Worm (Caenorhabditis elegans): Measurements from ENCODE around the gene dcar-1.

dcar-1 gene

ce11 chrV:17871049-17871448 lies 39.1 kb upstream of the dcar-1 start, which contains the start of gene phf-14 (continued):
- TF ChIP-seq rpc-1 (optimal IDR thresholded peaks at IDR 0.05) (no peak), rpc-1 (tag; optimal IDR thresholded peaks at IDR 0.05) (no peak), rcor-1 (GFP tag; IDR thresholded peaks at IDR 0.05) (peak; percentile 59), F22D6.2 (tag; optimal IDR thresholded peaks at IDR 0.05) (no peak), madf-3 (GFP tag; IDR thresholded peaks at IDR 0.05) (no peak), mxl-1 (tag; optimal IDR thresholded peaks at IDR 0.05) (no peak), lin-54 (GFP tag; optimal IDR thresholded peaks at IDR 0.05) (peak; percentile 72), nfyb-1 (GFP tag; IDR thresholded peaks at IDR 0.05) (no peak), sptf-2 (GFP tag; optimal IDR thresholded peaks at IDR 0.05) (no peak), attf-5 (GFP tag; optimal IDR thresholded peaks at IDR 0.05) (peak; percentile 47), madf-6 (GFP tag; IDR thresholded peaks at IDR 0.05) (peak; percentile 76), B0019.2 (GFP tag; conservative IDR thresholded peaks at IDR 0.05) (no peak), xnd-1 (tag; optimal IDR thresholded peaks at IDR 0.05) (no peak), him-1 (tag; optimal IDR thresholded peaks at IDR 0.05) (no peak), tlf-1 (GFP tag; optimal IDR thresholded peaks at IDR 0.05) (no peak), K12H6.12 (tag; optimal IDR thresholded peaks at IDR 0.05) (no peak), madf-8 (GFP tag; conservative IDR thresholded peaks at IDR 0.05) (no peak), nhr-179 (tag; optimal IDR thresholded peaks at IDR 0.05) (no peak), dpl-1 (GFP tag; optimal IDR thresholded peaks at IDR 0.05) (no peak), dpff-1 (tag; optimal IDR thresholded peaks at IDR 0.05) (no peak), Y95B8A.8 (GFP tag; IDR thresholded peaks at IDR 0.05) (no peak), rec-8 (tag; optimal IDR thresholded peaks at IDR 0.05) (no peak), C06A6.2 (GFP tag; conservative IDR thresholded peaks at IDR 0.05) (no peak), ztf-22 (GFP tag; optimal IDR thresholded peaks at IDR 0.05) (no peak), bed-1 (GFP tag; IDR thresholded peaks at IDR 0.05) (no peak), nhr-80 (tag; optimal IDR thresholded peaks at IDR 0.05) (no peak), let-526 (GFP tag; IDR thresholded peaks at IDR 0.05) (no peak), pha-4 (tag; optimal IDR thresholded peaks at IDR 0.05) (no peak), cebp-1 (GFP tag; IDR thresholded peaks at IDR 0.05) (no peak), cebp-1 (tag; optimal IDR thresholded peaks at IDR 0.05) (peak; percentile 27), nhr-90 (tag; optimal IDR thresholded peaks at IDR 0.05) (no peak), D2030.7 (GFP tag; IDR thresholded peaks at IDR 0.05) (peak; percentile 49), snpc-1.3 (tag; optimal IDR thresholded peaks at IDR 0.05; ENCODE audit: insufficient read depth) (peak; percentile 41), F10E7.11 (tag; optimal IDR thresholded peaks at IDR 0.05) (no peak), Y56A3A.18 (GFP tag; IDR thresholded peaks at IDR 0.05) (no peak), F37B4.10 (GFP tag; IDR thresholded peaks at IDR 0.05) (no peak), nfya-2 (GFP tag; IDR thresholded peaks at IDR 0.05) (no peak), somi-1 (GFP tag; optimal IDR thresholded peaks at IDR 0.05) (no peak), Y67H2A.10 (GFP tag; conservative IDR thresholded peaks at IDR 0.05) (no peak), chd-7 (tag; optimal IDR thresholded peaks at IDR 0.05) (no peak), ztf-25 (GFP tag; IDR thresholded peaks at IDR 0.05) (no peak), unc-130 (GFP tag; optimal IDR thresholded peaks at IDR 0.05) (no peak), egl-44 (GFP tag; IDR thresholded peaks at IDR 0.05) (no peak), mcd-1 (GFP tag; IDR thresholded peaks at IDR 0.05) (peak; percentile 96), ceh-100 (GFP tag; IDR thresholded peaks at IDR 0.05) (no peak), repo-1 (tag; optimal IDR thresholded peaks at IDR 0.05) (no peak), attf-6 (GFP tag; IDR thresholded peaks at IDR 0.05) (peak; percentile 40; the same call in 1 of the 2 replicates), athp-1 (tag; optimal IDR thresholded peaks at IDR 0.05) (no peak), ceh-91 (GFP tag; IDR thresholded peaks at IDR 0.05) (no peak), F57A8.1 (GFP tag; optimal IDR thresholded peaks at IDR 0.05) (no peak), K11D2.4 (GFP tag; IDR thresholded peaks at IDR 0.05) (peak; percentile 32; the same call in 1 of the 2 replicates)
